Worm (Caenorhabditis elegans) whole organism, young adult: ENCODE results near the gene K08D12.3.

Source experiments
- C06A6.2 ChIP-seq: fragments of 200-800 bp; sonication (Bioruptor generic); conservative IDR thresholded peaks from 2 replicates; pipeline ENCODE4 v1.3.6; 2022; ENCODE audit warnings: missing genetic modification characterization, missing compliant biosample characterization
- C17E4.6 ChIP-seq: fragments of 200-800 bp; sonication (Bioruptor generic); IDR thresholded peaks from 2 replicates; pipeline ENCODE4 v1.3.6; 2022; ENCODE audit warnings: missing genetic modification reagents, missing genetic modification characterization, missing compliant biosample characterization
- F37B4.10 ChIP-seq: fragments of 200-800 bp; sonication (Bioruptor generic); IDR thresholded peaks from 2 replicates; pipeline ENCODE4 v1.3.6; 2022; ENCODE audit warnings: missing genetic modification characterization, missing compliant biosample characterization
- F49E8.2 ChIP-seq: sonication (generic microtip); optimal IDR thresholded peaks from 3 replicates; lab custom pipeline; 2017; ENCODE audit warnings: missing genetic modification characterization, mild to moderate bottlenecking, missing compliant biosample characterization, antibody characterized with exemption, moderate library complexity; ENCODE audit not compliant: insufficient read depth
- F52B5.7 ChIP-seq: sonication (generic microtip); optimal IDR thresholded peaks from 2 replicates; lab custom pipeline; 2016; ENCODE audit warnings: mild to moderate bottlenecking, missing genetic modification characterization, missing compliant biosample characterization
- F57C9.4 ChIP-seq: sonication (generic microtip); optimal IDR thresholded peaks from 2 replicates; lab custom pipeline; 2017; ENCODE audit warnings: mild to moderate bottlenecking, missing genetic modification characterization, missing compliant biosample characterization
- K12H6.12 ChIP-seq: fragments of 200-800 bp; sonication (Bioruptor generic); optimal IDR thresholded peaks from 2 replicates; lab custom pipeline; 2018; ENCODE audit warnings: mild to moderate bottlenecking, missing genetic modification characterization, missing compliant biosample characterization
- T07F8.4 ChIP-seq: sonication (generic microtip); optimal IDR thresholded peaks from 2 replicates; lab custom pipeline; 2016; ENCODE audit warnings: mild to moderate bottlenecking, missing genetic modification characterization, moderate library complexity, missing compliant biosample characterization
- Y53F4B.3 ChIP-seq: fragments of 200-800 bp; sonication (Bioruptor generic); IDR thresholded peaks from 2 replicates; pipeline ENCODE4 v1.3.6; 2022; ENCODE audit warnings: missing genetic modification reagents, missing genetic modification characterization, missing compliant biosample characterization
- Y67H2A.10 ChIP-seq: fragments of 200-800 bp; sonication (Bioruptor generic); conservative IDR thresholded peaks from 2 replicates; pipeline ENCODE4 v1.3.6; 2022; ENCODE audit warnings: missing genetic modification reagents, missing genetic modification characterization, missing compliant biosample characterization
- Y79H2A.3 ChIP-seq: fragments of 200-800 bp; sonication (Bioruptor generic); conservative IDR thresholded peaks from 2 replicates; pipeline ENCODE4 v1.3.6; 2022; ENCODE audit warnings: missing genetic modification reagents, missing genetic modification characterization, missing compliant biosample characterization
- aptf-2 ChIP-seq: fragments of 200-800 bp; sonication (Bioruptor generic); conservative IDR thresholded peaks from 2 replicates; pipeline ENCODE4 v1.3.6; 2022; ENCODE audit warnings: missing genetic modification reagents, missing genetic modification characterization, missing compliant biosample characterization
- athp-1 ChIP-seq: sonication (generic microtip); optimal IDR thresholded peaks from 2 replicates; lab custom pipeline; 2017; ENCODE audit warnings: mild to moderate bottlenecking, missing genetic modification characterization, missing compliant biosample characterization
- attf-3 ChIP-seq: fragments of 200-800 bp; sonication (Bioruptor generic); conservative IDR thresholded peaks from 2 replicates; pipeline ENCODE4 v1.3.6; 2022; ENCODE audit warnings: missing genetic modification reagents, missing genetic modification characterization, missing compliant biosample characterization
- ccch-3 ChIP-seq: fragments of 200-800 bp; sonication (Bioruptor generic); optimal IDR thresholded peaks from 2 replicates; lab custom pipeline; 2018; ENCODE audit warnings: mild to moderate bottlenecking, missing genetic modification characterization, missing compliant biosample characterization
- ceh-100 ChIP-seq: fragments of 200-800 bp; sonication (Bioruptor generic); IDR thresholded peaks from 2 replicates; pipeline ENCODE4 v1.3.6; 2022; ENCODE audit warnings: missing genetic modification reagents, missing genetic modification characterization, missing compliant biosample characterization
- ceh-40 ChIP-seq: fragments of 200-800 bp; sonication (Bioruptor generic); IDR thresholded peaks from 2 replicates; pipeline ENCODE4 v1.3.6; 2022; ENCODE audit warnings: missing genetic modification characterization, missing compliant biosample characterization
- ceh-58 ChIP-seq: fragments of 200-800 bp; sonication (Bioruptor generic); IDR thresholded peaks from 2 replicates; pipeline ENCODE4 v1.3.6; 2022; ENCODE audit warnings: missing genetic modification characterization, missing compliant biosample characterization
- ceh-79 ChIP-seq: sonication (generic microtip); optimal IDR thresholded peaks from 2 replicates; lab custom pipeline; 2017; ENCODE audit warnings: mild to moderate bottlenecking, missing genetic modification characterization, missing compliant biosample characterization
- ceh-91 ChIP-seq: fragments of 200-800 bp; sonication (Bioruptor generic); IDR thresholded peaks from 2 replicates; pipeline ENCODE4 v1.3.6; 2022; ENCODE audit warnings: missing genetic modification reagents, missing genetic modification characterization, missing compliant biosample characterization
- dpff-1 ChIP-seq: sonication (generic microtip); optimal IDR thresholded peaks from 2 replicates; lab custom pipeline; 2017; ENCODE audit warnings: mild to moderate bottlenecking, missing genetic modification characterization, missing compliant biosample characterization
- dpl-1 ChIP-seq: fragments of 150-350 bp; optimal IDR thresholded peaks from 2 replicates; lab custom pipeline; 2014; ENCODE audit warnings: missing biosample characterization, missing genetic modification reagents, missing genetic modification characterization
- efl-1 ChIP-seq: fragments of 150-350 bp; optimal IDR thresholded peaks from 2 replicates; lab custom pipeline; 2014; ENCODE audit warnings: missing biosample characterization, missing genetic modification reagents, missing genetic modification characterization
- egl-18 ChIP-seq: fragments of 200-800 bp; sonication (Bioruptor generic); IDR thresholded peaks from 2 replicates; pipeline ENCODE4 v1.3.6; 2022; ENCODE audit warnings: missing genetic modification reagents, missing genetic modification characterization, missing compliant biosample characterization
- ekl-4 ChIP-seq: fragments of 200-800 bp; sonication (Bioruptor generic); IDR thresholded peaks from 2 replicates; pipeline ENCODE4 v1.3.6; 2022; ENCODE audit warnings: missing genetic modification reagents, missing genetic modification characterization, missing compliant biosample characterization
- ets-4 ChIP-seq: fragments of 200-800 bp; sonication (Bioruptor generic); optimal IDR thresholded peaks from 2 replicates; lab custom pipeline; 2018; ENCODE audit warnings: mild to moderate bottlenecking, missing genetic modification characterization, missing compliant biosample characterization
- gei-17 ChIP-seq: fragments of 200-800 bp; sonication (Bioruptor generic); optimal IDR thresholded peaks from 2 replicates; lab custom pipeline; 2018; ENCODE audit warnings: mild to moderate bottlenecking, missing genetic modification characterization, missing compliant biosample characterization
- hlh-12 ChIP-seq: sonication (generic microtip); optimal IDR thresholded peaks from 2 replicates; lab custom pipeline; 2016; ENCODE audit warnings: missing genetic modification characterization, missing compliant biosample characterization
- hrde-1 ChIP-seq: sonication (generic microtip); optimal IDR thresholded peaks from 2 replicates; lab custom pipeline; 2016; ENCODE audit warnings: missing genetic modification characterization, mild to moderate bottlenecking, missing compliant biosample characterization, moderate library complexity, missing genotype, missing genetic modification reagents, borderline replicate concordance
- lin-35 ChIP-seq, 3 experiments: fragments of 150-350 bp in 2 of 3; sonication (generic microtip) in 1 of 3; optimal IDR thresholded peaks; 2 replicates each; lab custom pipeline; 2014 to 2018; ENCODE audit warnings: missing biosample characterization in 3 of 3, missing genetic modification characterization in 3 of 3, missing genetic modification reagents in 3 of 3
- lir-1 ChIP-seq: fragments of 200-800 bp; sonication (Bioruptor generic); conservative IDR thresholded peaks from 2 replicates; pipeline ENCODE4 v1.3.6; 2022; ENCODE audit warnings: missing genetic modification reagents, missing genetic modification characterization, missing compliant biosample characterization
- lsl-1 ChIP-seq: fragments of 200-800 bp; sonication (Bioruptor generic); optimal IDR thresholded peaks from 2 replicates; lab custom pipeline; 2018; ENCODE audit warnings: mild to moderate bottlenecking, missing genetic modification characterization, moderate library complexity, missing compliant biosample characterization
- madf-3 ChIP-seq: fragments of 200-800 bp; sonication (Bioruptor generic); IDR thresholded peaks from 2 replicates; pipeline ENCODE4 v1.3.6; 2022; ENCODE audit warnings: missing genetic modification reagents, missing genetic modification characterization, missing compliant biosample characterization
- madf-6 ChIP-seq: fragments of 200-800 bp; sonication (Bioruptor generic); IDR thresholded peaks from 2 replicates; pipeline ENCODE4 v1.3.6; 2022; ENCODE audit warnings: missing genetic modification reagents, missing genetic modification characterization, missing compliant biosample characterization
- mcd-1 ChIP-seq: fragments of 200-800 bp; sonication (Bioruptor generic); IDR thresholded peaks from 2 replicates; pipeline ENCODE4 v1.3.6; 2022; ENCODE audit warnings: missing genetic modification reagents, missing genetic modification characterization, missing compliant biosample characterization
- mes-4 ChIP-seq: sonication (generic microtip); optimal IDR thresholded peaks from 2 replicates; lab custom pipeline; 2016; ENCODE audit warnings: missing genotype, missing genetic modification characterization, missing compliant biosample characterization
- mxl-1 ChIP-seq: sonication (generic microtip); optimal IDR thresholded peaks from 2 replicates; lab custom pipeline; 2016; ENCODE audit warnings: missing genetic modification characterization, missing compliant biosample characterization
- nhr-120 ChIP-seq: fragments of 200-800 bp; sonication (Bioruptor generic); IDR thresholded peaks from 2 replicates; pipeline ENCODE4 v1.3.6; 2022; ENCODE audit warnings: missing genetic modification characterization, missing compliant biosample characterization
- nhr-179 ChIP-seq: sonication (generic microtip); optimal IDR thresholded peaks from 2 replicates; lab custom pipeline; 2016; ENCODE audit warnings: mild to moderate bottlenecking, missing genetic modification characterization, missing compliant biosample characterization
- nhr-80 ChIP-seq: sonication (generic microtip); optimal IDR thresholded peaks from 2 replicates; lab custom pipeline; 2016; ENCODE audit warnings: missing genetic modification characterization, missing compliant biosample characterization
- pha-4 ChIP-seq: fragments of 150-350 bp; sonication (generic microtip); optimal IDR thresholded peaks from 2 replicates; lab custom pipeline; 2014; ENCODE audit warnings: missing biosample characterization, missing genetic modification reagents, missing genetic modification characterization
- rcor-1 ChIP-seq: fragments of 200-800 bp; sonication (Bioruptor generic); IDR thresholded peaks from 2 replicates; pipeline ENCODE4 v1.3.6; 2022; ENCODE audit warnings: missing genetic modification reagents, missing genetic modification characterization, missing compliant biosample characterization
- rec-8 ChIP-seq, 2 experiments: sonication (generic microtip); optimal IDR thresholded peaks; 2 replicates each; lab custom pipeline; 2016; ENCODE audit warnings: mild to moderate bottlenecking in 2 of 2, missing genetic modification characterization in 2 of 2, missing genetic modification reagents in 2 of 2, missing genotype in 2 of 2, missing biosample characterization in 1 of 2, missing compliant biosample characterization in 1 of 2, moderate library complexity in 1 of 2
- repo-1 ChIP-seq: sonication (generic microtip); optimal IDR thresholded peaks from 2 replicates; lab custom pipeline; 2017; ENCODE audit warnings: mild to moderate bottlenecking, missing genetic modification characterization, missing compliant biosample characterization
- rpc-1 ChIP-seq, 2 experiments: fragments of 150-350 bp in 1 of 2; sonication (generic microtip) in 1 of 2; optimal IDR thresholded peaks; 2 replicates each; lab custom pipeline; 2014 to 2018; ENCODE audit warnings: missing biosample characterization in 1 of 2, missing genetic modification characterization in 1 of 2, missing genetic modification reagents in 1 of 2, missing genotype in 1 of 2
- sptf-2 ChIP-seq: fragments of 200-800 bp; sonication (Bioruptor generic); optimal IDR thresholded peaks from 2 replicates; lab custom pipeline; 2018; ENCODE audit warnings: mild to moderate bottlenecking, missing genetic modification characterization, missing compliant biosample characterization
- zfh-2 ChIP-seq: fragments of 200-800 bp; sonication (Bioruptor generic); conservative IDR thresholded peaks from 2 replicates; pipeline ENCODE4 v1.3.6; 2022; ENCODE audit warnings: missing genetic modification reagents, missing genetic modification characterization, missing compliant biosample characterization
- zim-3 ChIP-seq: sonication (generic microtip); optimal IDR thresholded peaks from 2 replicates; lab custom pipeline; 2017; ENCODE audit warnings: mild to moderate bottlenecking, missing genetic modification characterization, moderate library complexity, missing compliant biosample characterization
- ztf-26 ChIP-seq: sonication (generic microtip); optimal IDR thresholded peaks from 2 replicates; lab custom pipeline; 2017; ENCODE audit warnings: missing genetic modification characterization, missing compliant biosample characterization
- ztf-28 ChIP-seq: fragments of 200-800 bp; sonication (Bioruptor generic); IDR thresholded peaks from 2 replicates; pipeline ENCODE4 v1.3.6; 2022; ENCODE audit warnings: missing genetic modification reagents, missing genetic modification characterization, missing compliant biosample characterization

The K08D12.3 gene

ce11 chrIV:1708426-1708826 is 1.6 kb upstream of the K08D12.3 start:
- TF ChIP-seq ztf-26 (tag; lab: Kevin White, UChicago), result no peak
- TF ChIP-seq zim-3, result no peak
- TF ChIP-seq zfh-2 (GFP tag; lab: Robert Waterston, UW), result no peak
- TF ChIP-seq lsl-1 (GFP tag; lab: Kevin White, UChicago), result no peak
- TF ChIP-seq K12H6.12 (tag; lab: Kevin White, UChicago), result no peak
- TF ChIP-seq rec-8 (tag; optimal IDR thresholded peaks at IDR 0.05; lab: Kevin White, UChicago), result no peak
- TF ChIP-seq C06A6.2 (GFP tag; lab: Robert Waterston, UW), result no peak
- TF ChIP-seq mes-4 (tag; lab: Kevin White, UChicago), result no peak
- peak; percentile 52 for TF ChIP-seq F52B5.7 (tag; lab: Kevin White, UChicago)
- TF ChIP-seq ceh-100, result no peak; the same call in 1 of the 2 replicates
- TF ChIP-seq nhr-80, result no peak
- TF ChIP-seq madf-6, result peak; percentile 54
- TF ChIP-seq Y67H2A.10, result no peak
- TF ChIP-seq madf-3 (GFP tag; lab: Robert Waterston, UW), result 0 out of 2 replicates have a peak, but pooled peaks have one; percentile 5
- no peak for TF ChIP-seq ceh-40
- no peak; the same call in 1 of the 2 replicates for TF ChIP-seq mcd-1 (GFP tag; lab: Robert Waterston, UW)
- no peak for TF ChIP-seq egl-18 (GFP tag; lab: Robert Waterston, UW)
- TF ChIP-seq hlh-12 (tag; lab: Kevin White, UChicago), result no peak
- TF ChIP-seq F37B4.10 (GFP tag; lab: Robert Waterston, UW), result no peak
- no peak for TF ChIP-seq aptf-2 (GFP tag; lab: Robert Waterston, UW)
- no peak; the same call in 1 of the 2 replicates for TF ChIP-seq rcor-1
- TF ChIP-seq ceh-79 (tag; lab: Kevin White, UChicago), result no peak
- no peak for TF ChIP-seq dpff-1 (tag; lab: Kevin White, UChicago)
- TF ChIP-seq attf-3 (GFP tag; lab: Robert Waterston, UW), result no peak
- TF ChIP-seq hrde-1 (tag; lab: Kevin White, UChicago), result peak; percentile 70
- TF ChIP-seq F49E8.2 (tag; lab: Kevin White, UChicago), result peak; percentile 81
- no peak for TF ChIP-seq C17E4.6 (GFP tag; lab: Robert Waterston, UW)
- TF ChIP-seq ceh-91 (GFP tag; lab: Robert Waterston, UW), result no peak
- no peak for TF ChIP-seq F57C9.4 (tag; lab: Kevin White, UChicago)
- TF ChIP-seq lin-35 (GFP tag; optimal IDR thresholded peaks at IDR 0.05; lab: Kevin White, UChicago), result no peak
- peak; percentile 76 for TF ChIP-seq ekl-4 (GFP tag; lab: Robert Waterston, UW)
- TF ChIP-seq efl-1 (GFP tag; lab: Kevin White, UChicago), result peak; percentile 2
- no peak for TF ChIP-seq ceh-58 (GFP tag; lab: Robert Waterston, UW)
- TF ChIP-seq nhr-120, result no peak
- TF ChIP-seq gei-17 (GFP tag; lab: Kevin White, UChicago), result no peak
- no peak for TF ChIP-seq nhr-179 (tag; lab: Kevin White, UChicago)
- no peak for TF ChIP-seq Y53F4B.3
- TF ChIP-seq Y79H2A.3 (GFP tag; lab: Robert Waterston, UW), result peak; percentile 87
- TF ChIP-seq pha-4 (tag; lab: Kevin White, UChicago), result no peak
- no peak for TF ChIP-seq rpc-1 (optimal IDR thresholded peaks at IDR 0.05; lab: Kevin White, UChicago)
- no peak for TF ChIP-seq rpc-1 (tag; optimal IDR thresholded peaks at IDR 0.05; lab: Kevin White, UChicago)
- no peak for TF ChIP-seq T07F8.4 (tag; lab: Kevin White, UChicago)
- no peak for TF ChIP-seq sptf-2
- TF ChIP-seq ccch-3 (GFP tag; lab: Kevin White, UChicago), result no peak
- no peak for TF ChIP-seq repo-1 (tag; lab: Kevin White, UChicago)
- TF ChIP-seq dpl-1 (GFP tag; lab: Kevin White, UChicago), result no peak
- TF ChIP-seq mxl-1 (tag; lab: Kevin White, UChicago), result no peak
- peak; percentile 4; the same call in 1 of the 2 replicates for TF ChIP-seq ztf-28
- TF ChIP-seq athp-1 (tag; lab: Kevin White, UChicago), result peak; percentile 60
- no peak for TF ChIP-seq lir-1 (GFP tag; lab: Robert Waterston, UW)
- TF ChIP-seq ets-4 (GFP tag; lab: Kevin White, UChicago), result no peak
